ENCODE assay signal across 2 fruit fly cellular contexts in genomic region chr3R:30175045-30175589, dm6.
TF ChIP-seq lines count a peak whose summit lies in the region.

No protein-coding gene starts in this region.

- TF ChIP-seq CTCF in whole organism, embryonic (GFP tag; optimal IDR thresholded peaks at IDR 0.05; lab: Kevin White, UChicago) = no peak

TF ChIP-seq in whole organism, embryonic, 481 proteins besides CTCF, POLR2A, EP300 and RAD21:
- TF ChIP-seq so (GFP tag; IDR thresholded peaks at IDR 0.05; lab: Robert Waterston, UW) = peak; percentile 65; the same call in 1 of the 3 replicates
- peak; percentile 37 for TF ChIP-seq Ets65A (GFP tag; lab: Kevin White, UChicago)
- TF ChIP-seq sd (tag; optimal IDR thresholded peaks at IDR 0.05; lab: Kevin White, UChicago) = peak; percentile 83
- no peak for TF ChIP-seq Ravus (GFP tag; IDR thresholded peaks at IDR 0.05; lab: Robert Waterston, UW)
- TF ChIP-seq Pdp1 (GFP tag; optimal IDR thresholded peaks at IDR 0.05; lab: Kevin White, UChicago) = peak in 1 of 2 experiments; percentile 96
- TF ChIP-seq CG11696 (GFP tag; IDR thresholded peaks at IDR 0.05; lab: Robert Waterston, UW) = no peak
- no peak for TF ChIP-seq zf30C (GFP tag; optimal IDR thresholded peaks at IDR 0.05; lab: Kevin White, UChicago)
- peak; percentile 81 for TF ChIP-seq sr (GFP tag; IDR thresholded peaks at IDR 0.05; lab: Robert Waterston, UW)
- no peak for TF ChIP-seq CG1024 (GFP tag; IDR thresholded peaks at IDR 0.05; lab: Robert Waterston, UW)
- TF ChIP-seq esg (GFP tag; conservative IDR thresholded peaks at IDR 0.05; lab: Robert Waterston, UW) = no peak
- TF ChIP-seq CG12236 (GFP tag; optimal IDR thresholded peaks at IDR 0.05; lab: Kevin White, UChicago) = no peak
- TF ChIP-seq CG12769 (tag; optimal IDR thresholded peaks at IDR 0.05; lab: Kevin White, UChicago) = peak; percentile 62
- no peak for TF ChIP-seq CG14965 (GFP tag; optimal IDR thresholded peaks at IDR 0.05; lab: Kevin White, UChicago; ENCODE audit: borderline replicate concordance)
- TF ChIP-seq chinmo (GFP tag; IDR thresholded peaks at IDR 0.05; lab: Robert Waterston, UW; ENCODE audit: partially characterized antibody) = 0 out of 4 replicates have a peak, but pooled peaks have one; percentile 21
- no peak for TF ChIP-seq sna (GFP tag; IDR thresholded peaks at IDR 0.05; lab: Robert Waterston, UW; ENCODE audit: partially characterized antibody)

TF ChIP-seq in whole organism, prepupa, 60 proteins besides CTCF, POLR2A, EP300 and RAD21:
- TF ChIP-seq Gug (GFP tag; IDR thresholded peaks at IDR 0.05; lab: Robert Waterston, UW) = no peak
- no peak for TF ChIP-seq CG34406 (GFP tag; optimal IDR thresholded peaks at IDR 0.05; lab: Kevin White, UChicago)
- TF ChIP-seq Eip78C (GFP tag; lab: Kevin White, UChicago) = peak; percentile 40
- TF ChIP-seq eg (GFP tag; IDR thresholded peaks at IDR 0.05; lab: Robert Waterston, UW) = peak; percentile 5; the same call in 1 of the 3 replicates
TF ChIP-seq in whole organism, prepupa: peak in this region for 2.
